Worm (Caenorhabditis elegans): ENCODE measurements around the gene alh-4.

The alh-4 gene

DNA sequence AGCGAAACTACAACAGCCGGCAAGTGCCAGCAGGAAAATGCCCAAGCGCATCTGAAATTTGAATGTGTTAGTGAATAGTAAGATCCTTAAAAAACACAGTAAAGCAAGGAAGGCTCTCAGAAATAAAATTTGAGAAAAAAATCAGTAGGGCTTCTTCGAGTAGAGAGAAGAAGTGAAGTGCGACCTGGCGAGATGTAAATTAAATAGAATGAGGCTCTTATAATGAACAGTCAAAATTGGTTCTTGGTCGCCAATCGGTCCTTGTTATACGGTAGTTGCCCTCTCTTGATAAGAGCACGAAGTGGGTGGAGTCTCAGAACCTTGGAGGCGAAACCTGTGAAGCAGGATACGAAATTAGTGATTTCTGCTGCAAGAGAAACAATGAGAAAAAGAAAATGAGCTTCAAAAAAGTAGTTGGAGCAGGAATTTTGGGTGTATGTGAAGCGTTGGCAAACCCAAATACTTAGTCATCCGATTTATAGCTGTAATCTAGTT is 20.9 kb downstream of the alh-4 start, which contains the start of gene bcf-1:
bcf-1 (minus strand) TSS at position 51 of the 495 bp plus-strand sequence.
- TF ChIP-seq lin-13 (tag; optimal IDR thresholded peaks at IDR 0.05) (no peak), lsy-2 (tag; optimal IDR thresholded peaks at IDR 0.05) (no peak), unc-62 (GFP tag; optimal IDR thresholded peaks at IDR 0.05) (no peak), ces-1 (GFP tag; optimal IDR thresholded peaks at IDR 0.05) (no peak), nhr-76 (tag; optimal IDR thresholded peaks at IDR 0.05) (no peak)

DNA sequence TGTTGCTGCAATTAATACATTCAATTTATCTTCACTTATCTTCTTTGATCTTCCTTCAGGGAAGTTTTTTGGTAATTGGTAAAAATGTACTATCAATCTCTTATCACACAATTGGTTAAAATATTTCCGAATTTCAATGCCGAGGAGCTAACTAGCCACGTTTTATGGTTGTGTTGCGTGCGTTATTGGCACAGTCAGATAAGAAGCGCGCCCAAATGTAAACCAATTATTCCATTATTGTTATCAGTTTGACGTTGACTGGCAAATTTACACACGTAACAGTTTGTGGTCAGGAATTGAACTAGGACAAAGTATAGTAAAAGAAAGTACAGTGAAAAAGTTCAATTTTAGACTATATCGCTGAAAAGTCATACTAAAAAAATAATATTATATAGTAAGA is 22.1 kb downstream of the alh-4 start:
- TF ChIP-seq ceh-43 (GFP tag; optimal IDR thresholded peaks at IDR 0.05) (no peak), cnd-1 (tag; optimal IDR thresholded peaks at IDR 0.05) (no peak), nhr-12 (tag; optimal IDR thresholded peaks at IDR 0.05) (no peak), nhr-28 (tag; optimal IDR thresholded peaks at IDR 0.05) (no peak), drap-1 (GFP tag; optimal IDR thresholded peaks at IDR 0.05) (no peak), sem-2 (GFP tag; optimal IDR thresholded peaks at IDR 0.05) (no peak), ham-2 (GFP tag; optimal IDR thresholded peaks at IDR 0.05) (no peak), ceh-83 (GFP tag; optimal IDR thresholded peaks at IDR 0.05) (no peak), elt-1 (tag; optimal IDR thresholded peaks at IDR 0.05; ENCODE audit: borderline replicate concordance, insufficient read depth) (no peak)

DNA sequence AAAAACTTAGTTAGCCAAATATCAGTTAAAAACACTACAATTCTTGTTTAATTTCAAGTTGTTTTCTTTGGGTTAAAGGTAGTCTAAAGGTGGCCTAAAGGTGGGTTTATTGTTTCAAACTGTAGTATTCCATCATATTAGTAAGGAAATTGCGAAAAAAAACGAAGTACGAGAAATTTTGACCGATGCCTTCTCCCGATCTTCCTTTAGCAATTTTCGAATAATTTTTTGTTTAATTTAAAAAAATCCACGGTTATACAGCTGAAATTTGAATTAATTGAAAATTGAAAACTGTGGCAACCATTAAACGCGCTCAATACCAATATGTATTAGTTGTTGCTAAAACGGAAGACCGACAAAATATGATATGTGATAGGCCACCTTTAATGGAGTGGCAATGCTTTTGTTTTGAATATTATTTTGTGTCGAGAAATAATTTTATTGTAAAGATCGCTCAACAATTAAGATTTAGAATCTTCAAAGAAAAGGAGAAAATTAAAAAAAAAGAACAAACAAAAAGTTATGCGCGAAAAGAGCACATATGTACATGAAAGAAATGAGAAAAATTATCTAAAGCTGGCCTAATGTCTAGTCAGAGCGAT is 28.7 kb downstream of the alh-4 start:
- TF ChIP-seq nhr-12 (tag; optimal IDR thresholded peaks at IDR 0.05) (no peak), lin-32 (GFP tag; optimal IDR thresholded peaks at IDR 0.05) (no peak), mls-2 (tag; optimal IDR thresholded peaks at IDR 0.05) (no peak), zip-8 (tag; optimal IDR thresholded peaks at IDR 0.05) (no peak), pha-4 (tag; optimal IDR thresholded peaks at IDR 0.05) (no peak), ztf-11 (tag; optimal IDR thresholded peaks at IDR 0.05) (no peak), unc-39 (tag; optimal IDR thresholded peaks at IDR 0.05) (no peak), unc-62 (GFP tag; optimal IDR thresholded peaks at IDR 0.05) (no peak), sem-2 (GFP tag; optimal IDR thresholded peaks at IDR 0.05) (no peak), ham-2 (GFP tag; optimal IDR thresholded peaks at IDR 0.05) (no peak)

DNA sequence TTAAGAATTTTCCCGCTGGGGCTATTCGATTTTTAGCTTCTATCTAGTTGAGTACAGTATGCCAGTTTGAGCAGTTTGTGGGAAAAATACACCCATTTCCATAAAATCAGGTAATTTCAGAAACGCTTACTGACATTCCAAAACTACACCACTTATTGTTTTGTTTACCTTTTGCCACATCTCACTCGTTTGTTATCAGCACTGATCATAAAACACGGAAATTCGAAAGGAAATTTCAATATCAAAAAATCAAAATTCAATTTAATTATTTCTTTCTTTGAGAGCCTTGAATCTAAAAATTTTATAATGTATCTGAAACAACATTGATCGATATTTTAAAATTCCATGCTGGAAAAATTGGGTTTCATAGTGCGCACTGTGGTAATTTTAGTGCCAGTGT is 29.2 kb downstream of the alh-4 start:
- TF ChIP-seq nhr-12 (tag; optimal IDR thresholded peaks at IDR 0.05) (no peak), blmp-1 (tag; optimal IDR thresholded peaks at IDR 0.05) (no peak), ham-2 (GFP tag; optimal IDR thresholded peaks at IDR 0.05) (no peak), lin-13 (tag; optimal IDR thresholded peaks at IDR 0.05) (no peak), hlh-1 (tag; optimal IDR thresholded peaks at IDR 0.05) (no peak), bed-3 (GFP tag; optimal IDR thresholded peaks at IDR 0.05) (no peak), sem-2 (GFP tag; optimal IDR thresholded peaks at IDR 0.05) (no peak), drap-1 (GFP tag; optimal IDR thresholded peaks at IDR 0.05) (no peak), lsy-2 (tag; optimal IDR thresholded peaks at IDR 0.05) (no peak), lin-32 (GFP tag; optimal IDR thresholded peaks at IDR 0.05) (no peak), ceh-83 (GFP tag; optimal IDR thresholded peaks at IDR 0.05) (no peak)

DNA sequence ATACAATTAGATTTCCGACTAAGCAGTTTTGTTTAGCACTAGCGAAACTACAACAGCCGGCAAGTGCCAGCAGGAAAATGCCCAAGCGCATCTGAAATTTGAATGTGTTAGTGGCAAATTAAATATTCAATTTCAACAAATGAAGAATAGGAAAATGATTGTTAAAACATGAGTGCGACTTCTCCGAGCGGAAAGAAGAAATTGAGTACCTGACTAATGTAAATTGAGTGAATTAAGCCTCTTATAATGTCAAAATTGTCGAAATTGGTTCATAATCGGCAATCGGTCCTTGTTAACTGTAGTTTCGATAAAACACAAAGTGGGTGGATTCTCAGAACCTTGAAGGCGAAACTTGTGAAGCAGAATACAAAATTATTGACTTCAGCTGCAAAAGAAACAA is 29.9 kb downstream of the alh-4 start, which contains the start of gene gfi-1:
gfi-1 (minus strand) TSS at position 101 of the 400 bp plus-strand sequence.
- TF ChIP-seq mab-5 (tag; optimal IDR thresholded peaks at IDR 0.05) (no peak), nhr-76 (tag; optimal IDR thresholded peaks at IDR 0.05) (no peak), zip-8 (tag; optimal IDR thresholded peaks at IDR 0.05) (no peak), elt-1 (tag; optimal IDR thresholded peaks at IDR 0.05; ENCODE audit: borderline replicate concordance, insufficient read depth) (no peak), elt-3 (tag; optimal IDR thresholded peaks at IDR 0.05) (no peak), cnd-1 (tag; optimal IDR thresholded peaks at IDR 0.05) (no peak), ham-2 (GFP tag; optimal IDR thresholded peaks at IDR 0.05) (no peak), hlh-1 (tag; optimal IDR thresholded peaks at IDR 0.05) (no peak), bed-3 (GFP tag; optimal IDR thresholded peaks at IDR 0.05) (no peak), tbx-8 (GFP tag; optimal IDR thresholded peaks at IDR 0.05) (no peak), lin-13 (tag; optimal IDR thresholded peaks at IDR 0.05) (no peak)

DNA sequence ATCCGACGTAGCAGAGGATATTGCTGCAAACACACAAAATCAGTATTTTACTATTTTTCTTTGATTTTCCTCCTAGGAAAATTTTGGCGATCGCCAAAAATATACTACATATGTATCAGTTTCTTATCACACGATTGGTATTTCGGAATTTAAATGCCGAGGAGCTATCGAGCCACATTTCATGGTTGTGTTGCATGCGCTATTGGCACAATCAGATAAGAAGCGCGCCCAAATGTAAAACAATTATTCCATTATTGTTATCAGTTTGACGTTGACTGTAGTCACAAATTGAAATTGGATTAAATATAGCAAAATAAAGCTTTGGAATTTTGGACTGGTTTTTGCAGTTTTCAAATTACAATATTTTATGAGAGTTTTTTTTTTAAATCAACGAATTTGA is 30.8 kb downstream of the alh-4 start:
- TF ChIP-seq unc-62 (GFP tag; optimal IDR thresholded peaks at IDR 0.05): no peak
- no peak for TF ChIP-seq ces-1 (GFP tag; optimal IDR thresholded peaks at IDR 0.05)
- TF ChIP-seq mls-2 (tag; optimal IDR thresholded peaks at IDR 0.05): no peak
- no peak for TF ChIP-seq sem-2 (GFP tag; optimal IDR thresholded peaks at IDR 0.05)
- TF ChIP-seq mep-1 (tag; optimal IDR thresholded peaks at IDR 0.05): no peak
- no peak for TF ChIP-seq nhr-28 (tag; optimal IDR thresholded peaks at IDR 0.05)
- TF ChIP-seq sptf-1 (tag; optimal IDR thresholded peaks at IDR 0.05): no peak
- TF ChIP-seq zip-8 (tag; optimal IDR thresholded peaks at IDR 0.05): no peak
- TF ChIP-seq nhr-12 (tag; optimal IDR thresholded peaks at IDR 0.05): no peak
- no peak for TF ChIP-seq unc-39 (tag; optimal IDR thresholded peaks at IDR 0.05)
- TF ChIP-seq drap-1 (GFP tag; optimal IDR thresholded peaks at IDR 0.05): no peak
- TF ChIP-seq elt-3 (tag; optimal IDR thresholded peaks at IDR 0.05): no peak
- TF ChIP-seq mab-5 (tag; optimal IDR thresholded peaks at IDR 0.05): no peak
- TF ChIP-seq ceh-39 (tag; optimal IDR thresholded peaks at IDR 0.05): no peak

Measured in whole organism, mixed stage, embryonic.